Fruit fly (Drosophila melanogaster): ENCODE data around the gene CG15531.

CG15531 gene

dm6 chr3R:30177494-30177893, 18.5 kb downstream of the CG15531 start, which contains the start of the genes CG1983 and CG15530:
CG1983 (minus strand) TSS chr3R:30177700.
CG15530 (plus strand) TSS chr3R:30177877.
- TF ChIP-seq CTCF (optimal IDR thresholded peaks at IDR 0.05): no peak
- TF ChIP-seq CG8478 (optimal IDR thresholded peaks at IDR 0.05): no peak

dm6 chr3R:30176314-30176713, 19.7 kb downstream of the CG15531 start:
- TF ChIP-seq CTCF (optimal IDR thresholded peaks at IDR 0.05) (no peak), CG8478 (optimal IDR thresholded peaks at IDR 0.05) (no peak)

DNA sequence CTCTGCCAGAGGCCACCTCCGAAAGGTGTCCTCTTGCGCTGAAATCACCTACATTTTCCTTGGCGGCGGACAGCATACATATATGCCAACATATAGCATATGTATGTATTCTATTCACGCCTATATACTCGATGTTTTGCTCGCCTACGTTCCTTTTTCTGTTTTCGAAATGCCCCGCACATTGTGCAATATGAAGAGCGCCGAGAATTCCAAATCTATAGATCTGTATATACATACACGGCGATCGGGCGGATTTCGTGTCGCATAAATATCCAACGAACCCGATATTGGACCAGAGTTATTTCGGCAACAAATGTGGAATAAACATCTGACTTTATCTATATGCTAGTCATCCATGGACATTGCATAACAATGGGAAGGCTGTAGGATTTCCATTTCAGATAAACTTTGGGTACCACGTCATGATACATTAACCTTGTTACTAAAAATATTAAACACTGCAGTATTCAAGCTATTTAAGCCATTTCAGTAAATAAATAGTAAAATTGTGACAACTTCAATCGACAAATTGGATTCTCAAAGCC, 20.9 kb downstream of the CG15531 start:
- no peak for TF ChIP-seq CTCF (optimal IDR thresholded peaks at IDR 0.05)
- TF ChIP-seq CG8478 (optimal IDR thresholded peaks at IDR 0.05): no peak

DNA sequence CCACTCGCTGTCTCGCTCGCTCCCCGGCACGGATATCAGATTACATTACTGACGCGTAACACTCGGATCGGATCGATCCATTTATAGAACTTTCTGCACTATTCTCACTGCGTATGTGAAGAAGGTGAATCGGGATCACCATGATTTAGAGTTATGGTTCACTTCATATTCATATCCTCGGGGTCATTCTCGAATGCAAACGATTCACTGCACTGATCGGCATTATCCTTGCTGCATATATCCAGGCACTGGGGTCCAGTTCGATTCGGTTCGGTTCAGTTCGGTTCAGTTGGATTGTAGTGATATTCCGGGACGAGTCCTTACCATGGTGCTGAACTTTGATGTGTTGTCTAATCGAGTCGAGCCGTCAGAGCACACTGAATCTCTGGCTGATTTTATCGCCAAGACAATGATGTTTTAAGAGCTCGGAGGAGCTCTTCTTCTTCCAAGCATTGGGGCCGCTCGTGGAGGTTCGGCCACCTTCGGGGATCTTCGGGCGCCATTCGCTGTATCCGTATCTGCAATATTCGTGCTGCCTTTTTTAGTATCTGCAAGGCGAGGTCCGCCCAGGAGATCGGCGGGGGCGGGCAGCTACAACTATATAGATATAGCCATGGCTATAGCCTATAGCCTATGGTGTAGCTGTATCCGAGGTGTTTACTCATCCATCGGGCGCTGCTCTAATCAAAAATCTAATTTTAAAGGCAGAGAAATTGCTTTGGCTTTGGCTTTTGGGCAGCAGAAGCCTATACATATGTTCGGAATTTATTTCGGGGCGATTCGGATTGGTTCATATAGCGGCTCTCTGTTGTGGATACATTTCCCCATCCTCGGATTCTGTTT, 21.6 kb downstream of the CG15531 start, which contains the start of gene Mlc2:
Mlc2 (minus strand) TSS at position 392 of the 843 bp plus-strand sequence.
- TF ChIP-seq CTCF (optimal IDR thresholded peaks at IDR 0.05): no peak
- TF ChIP-seq CG8478 (optimal IDR thresholded peaks at IDR 0.05): no peak

- TF ChIP-seq CTCF (optimal IDR thresholded peaks at IDR 0.05) (no peak), CG8478 (optimal IDR thresholded peaks at IDR 0.05) (no peak)
These were observed 25.1 kb downstream of the CG15531 start, which contains the start of gene Rsod for dm6 chr3R:30170671-30171667. Rsod (minus strand) TSS chr3R:30171207.

DNA sequence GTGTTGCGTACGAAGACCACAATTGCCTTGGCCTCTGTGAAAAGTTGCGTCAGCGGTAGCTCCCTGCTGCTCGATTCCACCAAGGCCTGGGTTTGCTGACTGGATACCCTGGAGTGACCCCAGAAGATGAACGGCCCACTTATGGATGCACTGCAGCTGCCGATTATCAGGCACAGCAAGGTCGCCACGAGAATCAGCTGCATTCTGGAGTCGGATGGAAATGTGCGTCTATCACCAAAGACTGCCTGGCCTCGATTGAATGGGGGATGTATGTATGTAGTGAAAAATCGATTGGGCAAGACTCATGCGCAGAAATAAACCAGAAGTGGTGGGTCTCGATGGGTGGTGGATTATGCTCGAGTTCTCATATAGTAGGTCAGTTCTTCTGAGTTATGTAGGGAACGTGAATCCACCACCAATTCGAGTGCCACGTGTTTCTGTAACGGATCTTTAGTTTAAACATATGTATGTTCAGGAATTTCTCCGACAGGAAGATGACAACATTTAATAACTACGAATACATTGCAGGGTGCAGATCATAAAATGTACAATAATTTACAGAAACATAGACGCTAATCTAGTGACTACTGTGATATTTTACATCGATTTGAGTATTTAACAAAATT, 29.8 kb downstream of the CG15531 start, which contains the start of gene VhaAC45RP:
VhaAC45RP (minus strand) TSS at position 261 of the 626 bp plus-strand sequence.
- TF ChIP-seq CTCF (optimal IDR thresholded peaks at IDR 0.05) (no peak), CG8478 (optimal IDR thresholded peaks at IDR 0.05) (no peak)

dm6 chr3R:30164162-30164561, 31.9 kb downstream of the CG15531 start:
- TF ChIP-seq CTCF (optimal IDR thresholded peaks at IDR 0.05) (no peak), CG8478 (optimal IDR thresholded peaks at IDR 0.05) (no peak)

DNA sequence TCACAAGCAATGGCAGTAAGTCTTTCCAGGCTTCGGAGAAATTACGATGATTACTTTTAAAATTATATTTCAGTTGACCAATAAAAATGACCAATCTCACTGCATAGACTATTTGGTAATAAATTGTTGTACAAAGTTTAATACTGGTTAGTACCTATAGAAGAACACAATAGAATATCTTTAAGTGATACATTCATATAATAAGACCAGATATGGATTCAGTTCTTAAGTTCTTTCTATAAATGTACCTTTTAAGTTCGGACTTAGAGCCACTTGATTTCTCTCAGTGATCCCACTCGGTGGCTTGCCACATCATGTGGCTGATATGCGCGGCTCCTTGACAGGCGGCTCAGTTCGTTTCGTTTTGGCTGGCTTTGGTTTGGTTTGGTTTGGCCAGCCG, 32.8 kb downstream of the CG15531 start:
- TF ChIP-seq CTCF (optimal IDR thresholded peaks at IDR 0.05) (no peak), CG8478 (optimal IDR thresholded peaks at IDR 0.05) (no peak)

DNA sequence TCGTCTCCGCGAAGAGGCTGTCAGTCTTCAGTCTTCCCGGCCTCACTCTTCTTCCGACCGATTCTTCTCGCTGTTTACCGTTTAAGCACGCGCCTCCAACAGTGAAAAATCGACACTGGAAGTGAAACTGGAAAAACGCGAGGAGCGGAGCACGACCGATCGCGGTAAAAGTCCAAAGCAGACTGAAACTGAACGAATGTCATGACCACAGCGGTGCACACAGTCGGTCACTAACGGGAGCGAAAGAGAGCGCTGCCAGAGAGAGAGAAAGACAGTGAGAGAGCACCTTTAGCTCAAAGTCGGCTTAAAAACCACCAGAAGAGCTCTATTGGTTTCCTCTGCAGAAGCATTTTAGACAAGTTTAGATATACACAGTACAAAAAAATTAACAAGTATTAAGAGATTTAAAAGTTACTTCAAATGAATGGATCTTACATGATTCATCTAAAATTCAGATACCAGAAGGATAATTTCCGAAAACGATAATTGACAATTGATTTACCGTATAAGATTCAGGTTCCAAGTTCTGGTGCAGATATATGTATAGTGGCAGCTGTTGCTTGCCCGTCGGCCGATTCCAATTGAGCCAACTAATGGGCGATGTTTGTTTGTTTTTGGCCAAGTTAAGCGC, 35.6 kb downstream of the CG15531 start, which contains the start of gene CG11498:
CG11498 (minus strand) TSS at position 162 of the 631 bp plus-strand sequence.
- TF ChIP-seq CTCF (optimal IDR thresholded peaks at IDR 0.05) (no peak), CG8478 (optimal IDR thresholded peaks at IDR 0.05) (no peak)

- TF ChIP-seq CTCF (optimal IDR thresholded peaks at IDR 0.05) (peak in 1 of 2 experiments; percentile 56), CG8478 (optimal IDR thresholded peaks at IDR 0.05) (no peak)
These were observed 42.2 kb downstream of the CG15531 start for dm6 chr3R:30153864-30154263.

DNA sequence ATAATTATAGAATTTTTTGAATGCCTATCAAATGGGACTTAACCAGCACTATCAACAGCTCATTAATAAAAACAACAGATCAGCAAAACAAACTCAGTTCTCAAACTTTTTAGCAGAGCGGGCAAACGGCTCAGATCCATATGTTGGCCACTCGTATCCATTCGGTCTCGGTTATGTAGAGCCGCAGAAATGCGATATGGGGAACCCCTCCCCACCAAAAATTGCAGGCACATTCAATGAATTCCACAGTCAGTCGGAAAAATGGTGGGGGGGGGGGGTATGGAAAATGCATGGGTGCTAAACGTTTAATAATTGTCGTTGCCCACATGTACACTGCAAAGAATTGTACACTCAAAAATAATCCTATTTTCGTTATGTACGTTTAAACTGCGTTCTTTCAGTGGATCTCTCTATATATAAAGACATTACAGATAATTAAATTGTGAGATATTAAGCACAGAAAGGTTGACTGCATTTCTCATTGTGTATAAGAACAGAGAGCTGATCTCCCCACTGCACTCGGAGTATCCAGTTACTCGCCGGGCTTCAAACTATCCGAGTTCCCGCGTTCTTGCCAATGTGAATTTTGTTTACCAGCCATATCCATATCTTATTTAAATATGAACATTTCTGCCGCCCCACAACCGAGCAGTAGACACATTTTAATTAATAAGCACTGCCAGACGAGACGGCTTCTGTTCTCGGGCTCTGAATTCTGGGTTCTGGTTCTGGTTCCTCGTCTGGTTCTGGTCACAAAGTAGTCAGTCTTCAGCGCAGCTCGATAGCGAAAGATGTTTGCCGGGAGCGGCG, 44.5 kb downstream of the CG15531 start, which contains the start of gene CG15529:
CG15529 (plus strand) TSS at position 760 of the 810 bp plus-strand sequence.
- no peak for TF ChIP-seq CG8478 (optimal IDR thresholded peaks at IDR 0.05)
- TF ChIP-seq CTCF (optimal IDR thresholded peaks at IDR 0.05): no peak

DNA sequence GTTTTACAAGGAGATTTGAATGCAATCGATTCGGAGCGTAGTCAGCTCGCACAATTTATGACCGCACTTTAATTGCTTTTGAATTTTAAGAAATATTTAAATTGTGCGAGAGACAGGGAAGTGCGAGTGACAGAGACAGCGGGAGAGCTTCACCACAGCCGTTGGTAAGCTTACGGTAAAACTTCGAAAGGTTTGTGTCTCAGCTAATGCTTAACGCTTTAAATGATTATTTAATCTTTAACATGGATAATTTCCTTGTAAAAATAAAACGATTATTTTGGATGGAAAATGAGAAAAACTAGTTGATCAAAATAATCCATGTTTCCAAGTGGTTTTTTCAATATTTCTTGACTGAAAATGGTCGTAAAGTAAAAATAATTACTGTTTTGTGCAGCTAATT, 45.4 kb downstream of the CG15531 start:
- no peak for TF ChIP-seq CTCF (optimal IDR thresholded peaks at IDR 0.05)
- no peak for TF ChIP-seq CG8478 (optimal IDR thresholded peaks at IDR 0.05)

DNA sequence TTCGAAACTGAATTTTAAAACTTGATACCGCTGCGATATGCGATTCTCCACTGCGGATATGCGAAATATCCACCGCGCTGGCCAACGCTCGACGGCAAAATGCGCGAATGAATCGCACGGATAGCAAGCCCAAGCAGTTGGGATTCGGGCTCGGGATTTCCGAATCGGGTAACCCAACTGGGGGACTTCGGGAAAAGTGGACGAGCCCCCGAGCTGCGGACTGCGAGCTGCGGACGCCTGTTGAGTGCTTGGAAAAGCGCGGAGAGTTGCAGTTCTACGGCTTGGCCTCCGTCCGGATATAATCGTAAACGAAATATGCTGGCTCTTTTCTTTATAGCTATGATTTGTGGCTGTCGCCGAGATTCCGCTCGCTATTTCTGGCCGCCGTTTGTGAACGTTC, 46.5 kb downstream of the CG15531 start, which contains the start of gene AdoR:
AdoR (minus strand) TSS at position 101 of the 400 bp plus-strand sequence.
- TF ChIP-seq CG8478 (optimal IDR thresholded peaks at IDR 0.05) (no peak), CTCF (optimal IDR thresholded peaks at IDR 0.05) (no peak)

All from S2 (cell line).